Fruit fly (Drosophila melanogaster) whole organism, embryonic: ENCODE results near the gene Rab3GAP1.

Experiments
- ATbp ChIP-seq: fragments of 200-800 bp; sonication (Bioruptor generic); optimal IDR thresholded peaks from 2 replicates; lab custom pipeline; 2017; ENCODE audit warnings: missing biosample characterization, mild to moderate bottlenecking, missing genetic modification characterization, missing genetic modification reagents
- CG10366 ChIP-seq: fragments of 200-800 bp; sonication (Bioruptor generic); IDR thresholded peaks from 2 replicates; pipeline ENCODE4 v1.3.6; 2022; ENCODE audit warnings: missing biosample characterization, missing genetic modification characterization
- CG12299 ChIP-seq: fragments of 200-800 bp; sonication (Bioruptor generic); optimal IDR thresholded peaks from 2 replicates; lab custom pipeline; 2018; ENCODE audit warnings: missing biosample characterization, mild to moderate bottlenecking, missing genetic modification characterization
- CG14014 ChIP-seq: fragments of 200-800 bp; sonication (Bioruptor generic); IDR thresholded peaks from 2 replicates; pipeline ENCODE4 v1.3.6; 2022; ENCODE audit warnings: missing biosample characterization, missing genetic modification characterization
- CG14050 ChIP-seq: fragments of 200-800 bp; sonication (Bioruptor generic); IDR thresholded peaks from 3 replicates; pipeline ENCODE4 v1.3.6; 2022; ENCODE audit warnings: missing biosample characterization, missing genetic modification characterization
- CG16779 ChIP-seq: fragments of 200-800 bp; sonication (Bioruptor generic); IDR thresholded peaks from 2 replicates; pipeline ENCODE4 v1.3.6; 2022; ENCODE audit warnings: missing biosample characterization, missing genetic modification characterization
- CG2202 ChIP-seq: fragments of 200-800 bp; sonication (Bioruptor generic); optimal IDR thresholded peaks from 2 replicates; lab custom pipeline; 2018; ENCODE audit warnings: missing biosample characterization, mild to moderate bottlenecking, missing genetic modification characterization
- CG31365 ChIP-seq: fragments of 200-800 bp; sonication (Bioruptor generic); optimal IDR thresholded peaks from 2 replicates; lab custom pipeline; 2018; ENCODE audit warnings: missing biosample characterization, mild to moderate bottlenecking, missing genetic modification characterization
- CG3281 ChIP-seq: fragments of 200-800 bp; sonication (Bioruptor generic); optimal IDR thresholded peaks from 3 replicates; lab custom pipeline; 2017; ENCODE audit warnings: missing biosample characterization, mild to moderate bottlenecking, missing genetic modification characterization
- CG6689 ChIP-seq: fragments of 200-800 bp; sonication (Bioruptor generic); IDR thresholded peaks from 2 replicates; pipeline ENCODE4 v1.3.6; 2022; ENCODE audit warnings: missing biosample characterization, missing genetic modification characterization
- CG6854 ChIP-seq: fragments of 200-800 bp; sonication (Bioruptor generic); optimal IDR thresholded peaks from 3 replicates; lab custom pipeline; 2017; ENCODE audit warnings: missing biosample characterization, mild to moderate bottlenecking, missing genetic modification characterization
- CG7839 ChIP-seq: fragments of 200-800 bp; sonication (Bioruptor generic); optimal IDR thresholded peaks from 3 replicates; lab custom pipeline; 2018; ENCODE audit warnings: missing biosample characterization, mild to moderate bottlenecking, missing genetic modification characterization, moderate library complexity
- CG7928 ChIP-seq: fragments of 200-800 bp; sonication (Bioruptor generic); optimal IDR thresholded peaks from 2 replicates; lab custom pipeline; 2017; ENCODE audit warnings: missing biosample characterization, mild to moderate bottlenecking, missing genetic modification characterization
- CG7963 ChIP-seq: fragments of 200-800 bp; sonication (Bioruptor generic); IDR thresholded peaks from 3 replicates; pipeline ENCODE4 v1.3.6; 2022; ENCODE audit warnings: missing biosample characterization, missing genetic modification characterization; ENCODE audit not compliant: partially characterized antibody
- CG8765 ChIP-seq: fragments of 200-800 bp; sonication (Bioruptor generic); IDR thresholded peaks from 2 replicates; pipeline ENCODE4 v1.3.6; 2022; ENCODE audit warnings: missing biosample characterization, missing genetic modification characterization
- CG9817 ChIP-seq: fragments of 200-800 bp; sonication (Bioruptor generic); optimal IDR thresholded peaks from 2 replicates; lab custom pipeline; 2018; ENCODE audit warnings: missing biosample characterization, mild to moderate bottlenecking, missing genetic modification characterization, moderate library complexity
- D ChIP-seq, 2 experiments: fragments of 200-800 bp in 1 of 2; fragments of >200 bp in 1 of 2; sonication (Bioruptor generic) in 1 of 2; optimal IDR thresholded peaks; 2 replicates in 1 of 2; 3 replicates in 1 of 2; lab custom pipeline; 2017; ENCODE audit warnings: mild to moderate bottlenecking in 1 of 2, missing biosample characterization in 1 of 2, missing genetic modification characterization in 1 of 2, missing genetic modification reagents in 1 of 2
- Dip3 ChIP-seq: fragments of 200-800 bp; sonication (Bioruptor generic); optimal IDR thresholded peaks from 3 replicates; lab custom pipeline; 2016; ENCODE audit warnings: missing biosample characterization, missing genetic modification characterization
- Doc2 ChIP-seq: fragments of 200-800 bp; sonication (Bioruptor generic); IDR thresholded peaks from 2 replicates; pipeline ENCODE4 v1.3.6; 2022; ENCODE audit warnings: missing biosample characterization, missing genetic modification characterization
- Hr3 ChIP-seq: fragments of 200-800 bp; sonication (Bioruptor generic); optimal IDR thresholded peaks from 3 replicates; lab custom pipeline; 2016; ENCODE audit warnings: missing biosample characterization, missing genetic modification characterization
- Hr78 ChIP-seq, 2 experiments: fragments of 200-800 bp in 1 of 2; fragments of >200 bp in 1 of 2; sonication (Bioruptor generic) in 1 of 2; optimal IDR thresholded peaks; 2 replicates each; lab custom pipeline; 2017 to 2019; ENCODE audit warnings: missing biosample characterization in 2 of 2, missing genetic modification characterization in 2 of 2, mild to moderate bottlenecking in 1 of 2, moderate library complexity in 1 of 2
- MTF-1 ChIP-seq: fragments of 200-800 bp; sonication (Bioruptor generic); optimal IDR thresholded peaks from 2 replicates; lab custom pipeline; 2018; ENCODE audit warnings: missing biosample characterization, mild to moderate bottlenecking, missing genetic modification characterization, borderline replicate concordance
- Opbp ChIP-seq: fragments of 200-800 bp; sonication (Bioruptor generic); IDR thresholded peaks from 3 replicates; pipeline ENCODE4 v1.3.6; 2022; ENCODE audit warnings: missing biosample characterization, missing genetic modification characterization; ENCODE audit not compliant: partially characterized antibody
- Scr ChIP-seq: fragments of 200-800 bp; sonication (Bioruptor generic); IDR thresholded peaks from 2 replicates; pipeline ENCODE4 v1.3.6; 2022; ENCODE audit warnings: missing biosample characterization, missing genetic modification characterization; ENCODE audit not compliant: partially characterized antibody
- Sin3A ChIP-seq: fragments of >200 bp; optimal IDR thresholded peaks from 2 replicates; lab custom pipeline; 2018
- YL-1 ChIP-seq: fragments of 200-800 bp; sonication (Bioruptor generic); optimal IDR thresholded peaks from 3 replicates; lab custom pipeline; 2017; ENCODE audit warnings: missing biosample characterization, mild to moderate bottlenecking, missing genetic modification characterization
- ase ChIP-seq: fragments of 200-800 bp; sonication (Bioruptor generic); IDR thresholded peaks from 3 replicates; pipeline ENCODE4 v1.3.6; 2022; ENCODE audit warnings: missing biosample characterization, missing genetic modification characterization
- ash1 ChIP-seq: fragments of 200-800 bp; sonication (Bioruptor generic); optimal IDR thresholded peaks from 2 replicates; lab custom pipeline; 2018; ENCODE audit warnings: missing biosample characterization, mild to moderate bottlenecking, missing genetic modification characterization
- br ChIP-seq: fragments of >200 bp; optimal IDR thresholded peaks from 2 replicates; lab custom pipeline; 2017
- bsh ChIP-seq, 2 experiments: fragments of 200-800 bp; sonication (Bioruptor generic); optimal IDR thresholded peaks; 2 replicates each; lab custom pipeline; 2017 to 2018; ENCODE audit warnings: mild to moderate bottlenecking in 2 of 2, missing biosample characterization in 2 of 2, missing genetic modification characterization in 2 of 2, moderate library complexity in 1 of 2
- cad ChIP-seq: fragments of >200 bp; optimal IDR thresholded peaks from 2 replicates; lab custom pipeline; 2017; ENCODE audit warnings: missing biosample characterization, missing genetic modification characterization
- cg ChIP-seq: fragments of 200-800 bp; sonication (Bioruptor generic); optimal IDR thresholded peaks from 3 replicates; lab custom pipeline; 2019; ENCODE audit warnings: missing biosample characterization, mild to moderate bottlenecking, missing genetic modification characterization, moderate library complexity
- chif ChIP-seq, 2 experiments: fragments of 200-800 bp; sonication (Bioruptor generic); optimal IDR thresholded peaks; 3 replicates each; lab custom pipeline; 2016; ENCODE audit warnings: missing biosample characterization in 2 of 2, missing genetic modification characterization in 2 of 2
- dysf ChIP-seq: fragments of 200-800 bp; sonication (Bioruptor generic); IDR thresholded peaks from 3 replicates; pipeline ENCODE4 v1.3.6; 2022; ENCODE audit warnings: missing biosample characterization, missing genetic modification characterization
- eve ChIP-seq, 2 experiments: fragments of >200 bp; optimal IDR thresholded peaks; 2 replicates each; lab custom pipeline; 2017; ENCODE audit warnings: missing biosample characterization in 2 of 2, missing genetic modification characterization in 2 of 2
- fd3F ChIP-seq: fragments of 200-800 bp; sonication (Bioruptor generic); optimal IDR thresholded peaks from 2 replicates; lab custom pipeline; 2018; ENCODE audit warnings: missing biosample characterization, mild to moderate bottlenecking, missing genetic modification characterization, moderate library complexity
- fd64A ChIP-seq: fragments of 200-800 bp; sonication (Bioruptor generic); optimal IDR thresholded peaks from 3 replicates; lab custom pipeline; 2018; ENCODE audit warnings: missing biosample characterization, mild to moderate bottlenecking, missing genetic modification characterization
- gce ChIP-seq: fragments of 200-800 bp; sonication (Bioruptor generic); IDR thresholded peaks from 3 replicates; pipeline ENCODE4 v1.3.6; 2022; ENCODE audit warnings: missing biosample characterization, missing genetic modification characterization
- insv ChIP-seq, 2 experiments: fragments of 200-800 bp; sonication (Bioruptor generic); optimal IDR thresholded peaks; 3 replicates each; lab custom pipeline; 2016 to 2018; ENCODE audit warnings: missing biosample characterization in 2 of 2, missing genetic modification characterization in 2 of 2
- lab ChIP-seq: fragments of 200-800 bp; sonication (Bioruptor generic); optimal IDR thresholded peaks from 3 replicates; lab custom pipeline; 2017; ENCODE audit warnings: missing biosample characterization, missing genetic modification characterization, mild to moderate bottlenecking, moderate library complexity, missing genetic modification reagents
- lola ChIP-seq, 3 experiments: fragments of >200 bp in 2 of 3; fragments of 200-800 bp in 1 of 3; sonication (Bioruptor generic) in 1 of 3; optimal IDR thresholded peaks; 2 replicates each; lab custom pipeline; 2017 to 2019; ENCODE audit warnings: missing biosample characterization in 3 of 3, missing genetic modification characterization in 3 of 3, mild to moderate bottlenecking in 1 of 3, moderate library complexity in 1 of 3
- mld ChIP-seq: fragments of 200-800 bp; sonication (Bioruptor generic); IDR thresholded peaks from 3 replicates; pipeline ENCODE4 v1.3.6; 2022; ENCODE audit warnings: missing biosample characterization, missing genetic modification characterization; ENCODE audit not compliant: partially characterized antibody
- onecut ChIP-seq: fragments of 200-800 bp; sonication (Bioruptor generic); IDR thresholded peaks from 2 replicates; pipeline ENCODE4 v1.3.6; 2022; ENCODE audit warnings: missing biosample characterization, missing genetic modification characterization
- peb ChIP-seq: fragments of 200-800 bp; sonication (Bioruptor generic); IDR thresholded peaks from 2 replicates; pipeline ENCODE4 v1.3.6; 2022; ENCODE audit warnings: missing biosample characterization, missing genetic modification characterization
- psq ChIP-seq: fragments of 200-800 bp; sonication (Bioruptor generic); optimal IDR thresholded peaks from 2 replicates; lab custom pipeline; 2017; ENCODE audit warnings: missing biosample characterization, missing genetic modification characterization
- pum ChIP-seq: fragments of 200-800 bp; sonication (Bioruptor generic); optimal IDR thresholded peaks from 2 replicates; lab custom pipeline; 2016; ENCODE audit warnings: missing biosample characterization, missing genetic modification characterization
- run ChIP-seq: fragments of 200-800 bp; sonication (Bioruptor generic); optimal IDR thresholded peaks from 3 replicates; lab custom pipeline; 2018; ENCODE audit warnings: missing biosample characterization, mild to moderate bottlenecking, missing genetic modification characterization
- seq ChIP-seq: fragments of 200-800 bp; sonication (Bioruptor generic); IDR thresholded peaks from 2 replicates; pipeline ENCODE4 v1.3.6; 2022; ENCODE audit warnings: missing biosample characterization, missing genetic modification characterization
- wek ChIP-seq: fragments of 200-800 bp; sonication (Bioruptor generic); optimal IDR thresholded peaks from 3 replicates; lab custom pipeline; 2018; ENCODE audit warnings: missing biosample characterization, mild to moderate bottlenecking, missing genetic modification characterization, moderate library complexity
- zf30C ChIP-seq: fragments of 200-800 bp; sonication (Bioruptor generic); optimal IDR thresholded peaks from 3 replicates; lab custom pipeline; 2018; ENCODE audit warnings: missing biosample characterization, mild to moderate bottlenecking, missing genetic modification characterization

Rab3GAP1 gene

dm6 chr2L:1646499-1646898 lies 35.5 kb upstream of the Rab3GAP1 start (continued):
- TF ChIP-seq Hr3 (GFP tag; lab: Kevin White, UChicago) (no peak), insv (GFP tag; optimal IDR thresholded peaks at IDR 0.05; lab: Kevin White, UChicago) (no peak), chif (GFP tag; optimal IDR thresholded peaks at IDR 0.05; lab: Kevin White, UChicago) (peak in 1 of 2 experiments; percentile 12), bsh (GFP tag; optimal IDR thresholded peaks at IDR 0.05; lab: Kevin White, UChicago) (peak in 1 of 2 experiments; percentile 40), CG12299 (tag; lab: Kevin White, UChicago) (no peak), CG16779 (GFP tag; lab: Robert Waterston, UW) (no peak), lab (GFP tag; lab: Kevin White, UChicago) (peak; percentile 18), MTF-1 (no peak), CG7928 (GFP tag; lab: Kevin White, UChicago) (no peak), mld (GFP tag; lab: Robert Waterston, UW) (no peak), CG14014 (GFP tag; lab: Robert Waterston, UW) (no peak), psq (GFP tag; lab: Kevin White, UChicago) (no peak), CG2202 (tag; lab: Kevin White, UChicago) (no peak), lola (GFP tag; optimal IDR thresholded peaks at IDR 0.05; lab: Kevin White, UChicago) (peak in 1 of 3 experiments; percentile 4), eve (GFP tag; optimal IDR thresholded peaks at IDR 0.05; lab: Kevin White, UChicago) (peak in 1 of 2 experiments; percentile 35), CG10366 (GFP tag; lab: Robert Waterston, UW) (no peak), run (tag; lab: Kevin White, UChicago) (no peak), ash1 (no peak), CG9817 (tag; lab: Kevin White, UChicago) (peak; percentile 12), pum (GFP tag; lab: Kevin White, UChicago) (no peak), zf30C (GFP tag; lab: Kevin White, UChicago) (no peak), Opbp (no peak), CG3281 (GFP tag; lab: Kevin White, UChicago) (no peak), fd3F (no peak), dysf (GFP tag; lab: Robert Waterston, UW) (0 out of 3 replicates have a peak, but pooled peaks have one; percentile 23), CG7963 (GFP tag; lab: Robert Waterston, UW) (no peak), CG6854 (GFP tag; lab: Kevin White, UChicago) (no peak), peb (GFP tag; lab: Robert Waterston, UW) (0 out of 2 replicates have a peak, but pooled peaks have one; percentile 14), CG8765 (no peak), cg (GFP tag; lab: Kevin White, UChicago) (no peak), Doc2 (GFP tag; lab: Robert Waterston, UW) (no peak), D (optimal IDR thresholded peaks at IDR 0.05; lab: Kevin White, UChicago) (no peak), D (GFP tag; optimal IDR thresholded peaks at IDR 0.05; lab: Kevin White, UChicago) (peak; percentile 27), YL-1 (GFP tag; lab: Kevin White, UChicago) (no peak), ATbp (GFP tag; lab: Kevin White, UChicago) (peak; percentile 50), CG7839 (tag; lab: Kevin White, UChicago) (peak; percentile 28), br (lab: Kevin White, UChicago) (no peak), Scr (GFP tag; lab: Robert Waterston, UW) (no peak), CG31365 (tag; lab: Kevin White, UChicago) (peak; percentile 17), Hr78 (GFP tag; optimal IDR thresholded peaks at IDR 0.05; lab: Kevin White, UChicago) (no peak), Sin3A (no peak), CG14050 (GFP tag; lab: Robert Waterston, UW) (no peak), wek (GFP tag; lab: Kevin White, UChicago) (no peak), seq (GFP tag; lab: Robert Waterston, UW) (0 out of 2 replicates have a peak, but pooled peaks have one; percentile 29), fd64A (GFP tag; lab: Kevin White, UChicago) (peak; percentile 26), gce (GFP tag; lab: Robert Waterston, UW) (no peak), ase (GFP tag; lab: Robert Waterston, UW) (0 out of 3 replicates have a peak, but pooled peaks have one; percentile 37), cad (GFP tag; lab: Kevin White, UChicago) (no peak), Dip3 (GFP tag; lab: Kevin White, UChicago) (no peak), onecut (GFP tag; lab: Robert Waterston, UW) (no peak), CG6689 (peak; percentile 57)
